Fruit fly (Drosophila melanogaster) whole organism, embryonic: Measurements from ENCODE around the gene MTF-1.

Source experiments
- Atf3 ChIP-seq: fragments of 200-800 bp; sonication (Bioruptor generic); optimal IDR thresholded peaks from 3 replicates; lab custom pipeline; 2016; ENCODE audit warnings: missing biosample characterization, missing genetic modification characterization
- Atf6 ChIP-seq: fragments of 200-800 bp; sonication (Bioruptor generic); IDR thresholded peaks from 2 replicates; pipeline ENCODE4 v1.3.6; 2022; ENCODE audit warnings: missing biosample characterization, missing genetic modification characterization
- CG10267 ChIP-seq: fragments of 200-800 bp; sonication (Bioruptor generic); optimal IDR thresholded peaks from 2 replicates; lab custom pipeline; 2018; ENCODE audit warnings: missing biosample characterization, mild to moderate bottlenecking, missing genetic modification characterization, moderate library complexity
- CG11560 ChIP-seq: fragments of 200-800 bp; sonication (Bioruptor generic); IDR thresholded peaks from 3 replicates; pipeline ENCODE4 v1.3.6; 2022; ENCODE audit warnings: missing biosample characterization, missing genetic modification characterization
- CG12155 ChIP-seq: fragments of 200-800 bp; sonication (Bioruptor generic); optimal IDR thresholded peaks from 3 replicates; lab custom pipeline; 2016; ENCODE audit warnings: missing biosample characterization, missing genetic modification characterization
- CG14050 ChIP-seq: fragments of 200-800 bp; sonication (Bioruptor generic); IDR thresholded peaks from 3 replicates; pipeline ENCODE4 v1.3.6; 2022; ENCODE audit warnings: missing biosample characterization, missing genetic modification characterization
- CG15514 ChIP-seq: fragments of 200-800 bp; sonication (Bioruptor generic); optimal IDR thresholded peaks from 3 replicates; lab custom pipeline; 2017; ENCODE audit warnings: missing biosample characterization, missing genetic modification characterization, mild to moderate bottlenecking, moderate library complexity, missing genetic modification reagents
- CG15601 ChIP-seq: fragments of 200-800 bp; sonication (Bioruptor generic); optimal IDR thresholded peaks from 3 replicates; lab custom pipeline; 2019; ENCODE audit warnings: missing biosample characterization, mild to moderate bottlenecking, missing genetic modification characterization, moderate library complexity
- CG18011 ChIP-seq: fragments of 200-800 bp; sonication (Bioruptor generic); optimal IDR thresholded peaks from 2 replicates; lab custom pipeline; 2017; ENCODE audit warnings: missing biosample characterization, missing genetic modification characterization, mild to moderate bottlenecking, moderate library complexity, missing genotype
- CG18476 ChIP-seq: fragments of 200-800 bp; sonication (Bioruptor generic); optimal IDR thresholded peaks from 2 replicates; lab custom pipeline; 2016; ENCODE audit warnings: missing biosample characterization, mild to moderate bottlenecking, missing genetic modification characterization
- CG2120 ChIP-seq: fragments of 200-800 bp; sonication (Bioruptor generic); optimal IDR thresholded peaks from 3 replicates; lab custom pipeline; 2016; ENCODE audit warnings: missing biosample characterization, missing genetic modification characterization
- CG2712 ChIP-seq: fragments of 200-800 bp; optimal IDR thresholded peaks from 3 replicates; lab custom pipeline; 2019; ENCODE audit warnings: missing biosample characterization, mild to moderate bottlenecking, missing genetic modification characterization, moderate library complexity
- CG4854 ChIP-seq: fragments of 200-800 bp; sonication (Bioruptor generic); optimal IDR thresholded peaks from 2 replicates; lab custom pipeline; 2016; ENCODE audit warnings: missing biosample characterization, missing genetic modification characterization, inconsistent platforms
- CG6791 ChIP-seq: fragments of 200-800 bp; sonication (Bioruptor generic); IDR thresholded peaks from 3 replicates; pipeline ENCODE4 v1.3.6; 2022; ENCODE audit warnings: missing biosample characterization, missing genetic modification characterization; ENCODE audit not compliant: partially characterized antibody
- CG8281 ChIP-seq: fragments of 200-800 bp; sonication (Bioruptor generic); optimal IDR thresholded peaks from 2 replicates; lab custom pipeline; 2018; ENCODE audit warnings: missing biosample characterization, mild to moderate bottlenecking, missing genetic modification characterization, moderate library complexity
- CG8924 ChIP-seq: fragments of 200-800 bp; optimal IDR thresholded peaks from 3 replicates; lab custom pipeline; 2019; ENCODE audit warnings: missing biosample characterization, mild to moderate bottlenecking, missing genetic modification characterization, moderate library complexity
- CG9932 ChIP-seq: fragments of 200-800 bp; sonication (Bioruptor generic); IDR thresholded peaks from 2 replicates; pipeline ENCODE4 v1.3.6; 2022; ENCODE audit warnings: missing biosample characterization, missing genetic modification characterization
- CHES-1-like ChIP-seq: fragments of 200-800 bp; sonication (Bioruptor generic); optimal IDR thresholded peaks from 2 replicates; lab custom pipeline; 2016; ENCODE audit warnings: missing biosample characterization, missing genetic modification characterization
- D ChIP-seq, 2 experiments: fragments of 200-800 bp in 1 of 2; fragments of >200 bp in 1 of 2; sonication (Bioruptor generic) in 1 of 2; optimal IDR thresholded peaks; 2 replicates in 1 of 2; 3 replicates in 1 of 2; lab custom pipeline; 2017; ENCODE audit warnings: mild to moderate bottlenecking in 1 of 2, missing biosample characterization in 1 of 2, missing genetic modification characterization in 1 of 2, missing genetic modification reagents in 1 of 2
- Dip3 ChIP-seq: fragments of 200-800 bp; sonication (Bioruptor generic); optimal IDR thresholded peaks from 3 replicates; lab custom pipeline; 2016; ENCODE audit warnings: missing biosample characterization, missing genetic modification characterization
- Rx ChIP-seq: fragments of 200-800 bp; sonication (Bioruptor generic); IDR thresholded peaks from 2 replicates; pipeline ENCODE4 v1.3.6; 2022; ENCODE audit warnings: missing biosample characterization, missing genetic modification characterization
- Sry-δ ChIP-seq: fragments of 200-800 bp; sonication (Bioruptor generic); optimal IDR thresholded peaks from 2 replicates; lab custom pipeline; 2016; ENCODE audit warnings: missing biosample characterization, missing genetic modification characterization
- bbx ChIP-seq: fragments of 200-800 bp; sonication (Bioruptor generic); IDR thresholded peaks from 2 replicates; pipeline ENCODE4 v1.3.6; 2022; ENCODE audit warnings: missing biosample characterization, missing genetic modification characterization; ENCODE audit not compliant: partially characterized antibody
- cas ChIP-seq: fragments of 200-800 bp; sonication (Bioruptor generic); IDR thresholded peaks from 2 replicates; pipeline ENCODE4 v1.3.6; 2022; ENCODE audit warnings: missing biosample characterization, missing genetic modification characterization
- caup ChIP-seq: fragments of 200-800 bp; sonication (Bioruptor generic); optimal IDR thresholded peaks from 3 replicates; lab custom pipeline; 2017; ENCODE audit warnings: missing biosample characterization, mild to moderate bottlenecking, missing genetic modification characterization, moderate library complexity; ENCODE audit not compliant: severe bottlenecking
- cg ChIP-seq: fragments of 200-800 bp; sonication (Bioruptor generic); optimal IDR thresholded peaks from 3 replicates; lab custom pipeline; 2019; ENCODE audit warnings: missing biosample characterization, mild to moderate bottlenecking, missing genetic modification characterization, moderate library complexity
- chinmo ChIP-seq: fragments of 200-800 bp; sonication (Bioruptor generic); IDR thresholded peaks from 4 replicates; pipeline ENCODE4 v1.3.6; 2022; ENCODE audit warnings: missing biosample characterization, missing genetic modification characterization; ENCODE audit not compliant: partially characterized antibody
- fd96Cb ChIP-seq: fragments of 200-800 bp; sonication (Bioruptor generic); optimal IDR thresholded peaks from 2 replicates; lab custom pipeline; 2018; ENCODE audit warnings: missing biosample characterization, mild to moderate bottlenecking, missing genetic modification characterization, moderate library complexity
- fu2 ChIP-seq: fragments of 200-800 bp; sonication (Bioruptor generic); optimal IDR thresholded peaks from 2 replicates; lab custom pipeline; 2016; ENCODE audit warnings: missing biosample characterization, missing genetic modification characterization
- kay ChIP-seq: fragments of 200-800 bp; sonication (Bioruptor generic); optimal IDR thresholded peaks from 2 replicates; lab custom pipeline; 2016; ENCODE audit warnings: missing biosample characterization, missing genetic modification characterization
- knrl ChIP-seq: fragments of 200-800 bp; sonication (Bioruptor generic); IDR thresholded peaks from 3 replicates; pipeline ENCODE4 v1.3.6; 2022; ENCODE audit warnings: missing biosample characterization, missing genetic modification characterization; ENCODE audit not compliant: partially characterized antibody
- lola ChIP-seq, 3 experiments: fragments of >200 bp in 2 of 3; fragments of 200-800 bp in 1 of 3; sonication (Bioruptor generic) in 1 of 3; optimal IDR thresholded peaks; 2 replicates each; lab custom pipeline; 2017 to 2019; ENCODE audit warnings: missing biosample characterization in 3 of 3, missing genetic modification characterization in 3 of 3, mild to moderate bottlenecking in 1 of 3, moderate library complexity in 1 of 3
- luna ChIP-seq: fragments of 200-800 bp; sonication (Bioruptor generic); optimal IDR thresholded peaks from 2 replicates; lab custom pipeline; 2016; ENCODE audit warnings: missing biosample characterization, missing genetic modification characterization
- mld ChIP-seq: fragments of 200-800 bp; sonication (Bioruptor generic); IDR thresholded peaks from 3 replicates; pipeline ENCODE4 v1.3.6; 2022; ENCODE audit warnings: missing biosample characterization, missing genetic modification characterization; ENCODE audit not compliant: partially characterized antibody
- nerfin-1 ChIP-seq: fragments of 200-800 bp; sonication (Bioruptor generic); optimal IDR thresholded peaks from 3 replicates; lab custom pipeline; 2019; ENCODE audit warnings: missing biosample characterization, mild to moderate bottlenecking, missing genetic modification characterization, moderate library complexity
- nerfin-2 ChIP-seq: fragments of 200-800 bp; sonication (Bioruptor generic); IDR thresholded peaks from 2 replicates; pipeline ENCODE4 v1.3.6; 2022; ENCODE audit warnings: missing biosample characterization, missing genetic modification characterization; ENCODE audit not compliant: partially characterized antibody
- pb ChIP-seq: fragments of 200-800 bp; sonication (Bioruptor generic); optimal IDR thresholded peaks from 3 replicates; lab custom pipeline; 2016; ENCODE audit warnings: missing biosample characterization, missing genetic modification characterization
- row ChIP-seq: fragments of 200-800 bp; sonication (Bioruptor generic); IDR thresholded peaks from 3 replicates; pipeline ENCODE4 v1.3.6; 2022; ENCODE audit warnings: missing biosample characterization, missing genetic modification characterization
- scrt ChIP-seq: fragments of 200-800 bp; sonication (Bioruptor generic); optimal IDR thresholded peaks from 2 replicates; lab custom pipeline; 2018; ENCODE audit warnings: missing biosample characterization, mild to moderate bottlenecking, missing genetic modification characterization, moderate library complexity
- sens ChIP-seq: fragments of 200-800 bp; sonication (Bioruptor generic); peaks from one replicate; lab custom pipeline; 2016; ENCODE audit warnings: missing biosample characterization, missing genetic modification characterization
- slou ChIP-seq: fragments of 200-800 bp; sonication (Bioruptor generic); optimal IDR thresholded peaks from 3 replicates; lab custom pipeline; 2016; ENCODE audit warnings: missing biosample characterization, missing genetic modification characterization
- sob ChIP-seq: fragments of 200-800 bp; sonication (Bioruptor generic); IDR thresholded peaks from 2 replicates; pipeline ENCODE4 v1.3.6; 2022; ENCODE audit warnings: missing biosample characterization, missing genetic modification characterization
- sr ChIP-seq: fragments of 200-800 bp; sonication (Bioruptor generic); IDR thresholded peaks from 3 replicates; pipeline ENCODE4 v1.3.6; 2022; ENCODE audit warnings: missing biosample characterization, missing genetic modification characterization
- zfh2 ChIP-seq: fragments of 200-800 bp; sonication (Bioruptor generic); optimal IDR thresholded peaks from 2 replicates; lab custom pipeline; 2016; ENCODE audit warnings: missing biosample characterization, missing genetic modification characterization

Gene MTF-1

dm6 chr3L:9399013-9399750, 30.9 kb upstream of the MTF-1 start, which contains the start of gene CG4080 (continued):
- TF ChIP-seq pb (GFP tag; lab: Kevin White, UChicago), result no peak
- peak; percentile 40 for TF ChIP-seq nerfin-1 (tag; lab: Kevin White, UChicago)
- peak; percentile 49 for TF ChIP-seq CG12155 (GFP tag; lab: Kevin White, UChicago)
- TF ChIP-seq Dip3 (GFP tag; lab: Kevin White, UChicago), result peak; percentile 23
- TF ChIP-seq mld (GFP tag; lab: Robert Waterston, UW), result 0 out of 3 replicates have a peak, but pooled peaks have one; percentile 33
- TF ChIP-seq caup, result peak; percentile 33
- peak in 1 of 3 experiments; percentile 25 for TF ChIP-seq lola (GFP tag; optimal IDR thresholded peaks at IDR 0.05; lab: Kevin White, UChicago)
- no peak for TF ChIP-seq Atf3 (GFP tag; lab: Kevin White, UChicago)
- no peak for TF ChIP-seq CG11560 (tag; lab: Robert Waterston, UW)
- peak; percentile 67 for TF ChIP-seq Sry-δ
- TF ChIP-seq row (GFP tag; lab: Robert Waterston, UW), result peak; percentile 70
- no peak for TF ChIP-seq CG8281
- TF ChIP-seq fd96Cb, result no peak
- TF ChIP-seq CG6791 (GFP tag; lab: Robert Waterston, UW), result peak; percentile 65; the same call in 1 of the 3 replicates
- TF ChIP-seq CG4854, result peak; percentile 11
- TF ChIP-seq knrl (GFP tag; lab: Robert Waterston, UW), result peak; percentile 84
- TF ChIP-seq CG2120, result peak; percentile 56
- peak; percentile 13 for TF ChIP-seq CG18011 (GFP tag; lab: Kevin White, UChicago)
- no peak for TF ChIP-seq slou
- peak; percentile 46 for TF ChIP-seq scrt (GFP tag; lab: Kevin White, UChicago)
- peak; percentile 30 for TF ChIP-seq CG18476 (GFP tag; lab: Kevin White, UChicago)
- no peak for TF ChIP-seq luna (GFP tag; lab: Kevin White, UChicago)
- peak; percentile 70 for TF ChIP-seq CG10267 (tag; lab: Kevin White, UChicago)
- TF ChIP-seq CG8924 (tag; lab: Kevin White, UChicago), result peak; percentile 84
- no peak; the same call in none of the 2 replicates for TF ChIP-seq nerfin-2 (GFP tag; lab: Robert Waterston, UW)
- TF ChIP-seq, all 482 proteins: peak for 166

dm6 chr3L:9399855-9400254, 30.3 kb upstream of the MTF-1 start:
- TF ChIP-seq sob (GFP tag; lab: Robert Waterston, UW), result no peak
- 0 out of 2 replicates have a peak, but pooled peaks have one; percentile 30 for TF ChIP-seq Atf6 (GFP tag; lab: Robert Waterston, UW)
- 0 out of 2 replicates have a peak, but pooled peaks have one; percentile 9 for TF ChIP-seq bbx

dm6 chr3L:9400697-9401353, 29.3 kb upstream of the MTF-1 start:
- TF ChIP-seq sens (GFP tag; lab: Kevin White, UChicago) (peak; percentile 71), D (optimal IDR thresholded peaks at IDR 0.05; lab: Kevin White, UChicago) (no peak), D (GFP tag; optimal IDR thresholded peaks at IDR 0.05; lab: Kevin White, UChicago) (no peak), chinmo (GFP tag; lab: Robert Waterston, UW) (peak; percentile 67; the same call in 2 of the 4 replicates), cas (GFP tag; lab: Robert Waterston, UW) (no peak), CG2712 (tag; lab: Kevin White, UChicago) (no peak), Rx (no peak), CG2120 (no peak), zfh2 (no peak), CG15601 (no peak), Atf6 (GFP tag; lab: Robert Waterston, UW) (no peak), CG15514 (GFP tag; lab: Kevin White, UChicago) (peak; percentile 60), kay (GFP tag; lab: Kevin White, UChicago) (peak; percentile 26), CG9932 (GFP tag; lab: Robert Waterston, UW) (no peak), CG14050 (GFP tag; lab: Robert Waterston, UW) (peak; percentile 74; the same call in 2 of the 3 replicates), CHES-1-like (GFP tag; lab: Kevin White, UChicago) (peak; percentile 20), fu2 (GFP tag; lab: Kevin White, UChicago) (no peak), cg (GFP tag; lab: Kevin White, UChicago) (peak; percentile 84), sr (GFP tag; lab: Robert Waterston, UW) (0 out of 3 replicates have a peak, but pooled peaks have one; percentile 17)
